Fruit fly (Drosophila melanogaster) whole organism, embryonic: Measurements from ENCODE around the gene CG33098.

Source experiments
- Atf3 ChIP-seq: fragments of 200-800 bp; sonication (Bioruptor generic); optimal IDR thresholded peaks from 3 replicates; lab custom pipeline; 2016; ENCODE audit warnings: missing biosample characterization, missing genetic modification characterization
- Atf6 ChIP-seq: fragments of 200-800 bp; sonication (Bioruptor generic); IDR thresholded peaks from 2 replicates; pipeline ENCODE4 v1.3.6; 2022; ENCODE audit warnings: missing biosample characterization, missing genetic modification characterization
- Blimp-1 ChIP-seq: fragments of 200-800 bp; sonication (Bioruptor generic); optimal IDR thresholded peaks from 3 replicates; lab custom pipeline; 2018; ENCODE audit warnings: missing biosample characterization, missing genetic modification characterization, mild to moderate bottlenecking, moderate library complexity, missing genetic modification reagents
- Bteb2 ChIP-seq: fragments of 200-800 bp; sonication (Bioruptor generic); optimal IDR thresholded peaks from 2 replicates; lab custom pipeline; 2016; ENCODE audit warnings: missing biosample characterization, missing genetic modification characterization
- CG12236 ChIP-seq: fragments of 200-800 bp; sonication (Bioruptor generic); optimal IDR thresholded peaks from 2 replicates; lab custom pipeline; 2016; ENCODE audit warnings: missing biosample characterization, missing genetic modification characterization
- CG12942 ChIP-seq: fragments of 200-800 bp; sonication (Bioruptor generic); optimal IDR thresholded peaks from 3 replicates; lab custom pipeline; 2016; ENCODE audit warnings: missing biosample characterization, missing genetic modification characterization
- CG14014 ChIP-seq: fragments of 200-800 bp; sonication (Bioruptor generic); IDR thresholded peaks from 2 replicates; pipeline ENCODE4 v1.3.6; 2022; ENCODE audit warnings: missing biosample characterization, missing genetic modification characterization
- CG16863 ChIP-seq: fragments of 200-800 bp; sonication (Bioruptor generic); optimal IDR thresholded peaks from 3 replicates; lab custom pipeline; 2016; ENCODE audit warnings: missing biosample characterization, missing genetic modification characterization
- CG34224 ChIP-seq: fragments of 200-800 bp; sonication (Bioruptor generic); IDR thresholded peaks from 3 replicates; pipeline ENCODE4 v1.3.6; 2022; ENCODE audit warnings: missing biosample characterization, missing genetic modification characterization; ENCODE audit not compliant: partially characterized antibody
- CG4404 ChIP-seq: fragments of 200-800 bp; sonication (Bioruptor generic); IDR thresholded peaks from 2 replicates; pipeline ENCODE4 v1.3.6; 2022; ENCODE audit warnings: missing biosample characterization, missing genetic modification characterization
- CG6654 ChIP-seq: fragments of 200-800 bp; sonication (Bioruptor generic); optimal IDR thresholded peaks from 2 replicates; lab custom pipeline; 2017; ENCODE audit warnings: missing biosample characterization, mild to moderate bottlenecking, missing genetic modification characterization
- CG6765 ChIP-seq: fragments of 200-800 bp; sonication (Bioruptor generic); optimal IDR thresholded peaks from 3 replicates; lab custom pipeline; 2017; ENCODE audit warnings: missing biosample characterization, mild to moderate bottlenecking, missing genetic modification characterization
- Camta ChIP-seq: fragments of 200-800 bp; sonication (Bioruptor generic); optimal IDR thresholded peaks from 2 replicates; lab custom pipeline; 2016; ENCODE audit warnings: missing biosample characterization, missing genetic modification characterization
- D ChIP-seq, 2 experiments: fragments of 200-800 bp in 1 of 2; fragments of >200 bp in 1 of 2; sonication (Bioruptor generic) in 1 of 2; optimal IDR thresholded peaks; 2 replicates in 1 of 2; 3 replicates in 1 of 2; lab custom pipeline; 2017; ENCODE audit warnings: mild to moderate bottlenecking in 1 of 2, missing biosample characterization in 1 of 2, missing genetic modification characterization in 1 of 2, missing genetic modification reagents in 1 of 2
- D19A ChIP-seq: fragments of 200-800 bp; optimal IDR thresholded peaks from 3 replicates; lab custom pipeline; 2019; ENCODE audit warnings: missing biosample characterization, mild to moderate bottlenecking, missing genetic modification characterization, moderate library complexity
- Doc2 ChIP-seq: fragments of 200-800 bp; sonication (Bioruptor generic); IDR thresholded peaks from 2 replicates; pipeline ENCODE4 v1.3.6; 2022; ENCODE audit warnings: missing biosample characterization, missing genetic modification characterization
- Dref ChIP-seq: fragments of 200-800 bp; sonication (Bioruptor generic); IDR thresholded peaks from 2 replicates; pipeline ENCODE4 v1.3.6; 2022; ENCODE audit warnings: missing biosample characterization, missing genetic modification characterization
- HLH4C ChIP-seq: fragments of 200-800 bp; sonication (Bioruptor generic); IDR thresholded peaks from 3 replicates; pipeline ENCODE4 v1.3.6; 2022; ENCODE audit warnings: missing biosample characterization, missing genetic modification characterization; ENCODE audit not compliant: partially characterized antibody
- Hmx ChIP-seq: fragments of 200-800 bp; sonication (Bioruptor generic); optimal IDR thresholded peaks from 2 replicates; lab custom pipeline; 2016; ENCODE audit warnings: missing biosample characterization, missing genetic modification characterization
- MTF-1 ChIP-seq: fragments of 200-800 bp; sonication (Bioruptor generic); optimal IDR thresholded peaks from 2 replicates; lab custom pipeline; 2018; ENCODE audit warnings: missing biosample characterization, mild to moderate bottlenecking, missing genetic modification characterization, borderline replicate concordance
- Oli ChIP-seq: fragments of 200-800 bp; sonication (Bioruptor generic); optimal IDR thresholded peaks from 2 replicates; lab custom pipeline; 2018; ENCODE audit warnings: missing biosample characterization, mild to moderate bottlenecking, missing genetic modification characterization, moderate library complexity
- Rx ChIP-seq: fragments of 200-800 bp; sonication (Bioruptor generic); IDR thresholded peaks from 2 replicates; pipeline ENCODE4 v1.3.6; 2022; ENCODE audit warnings: missing biosample characterization, missing genetic modification characterization
- YL-1 ChIP-seq: fragments of 200-800 bp; sonication (Bioruptor generic); optimal IDR thresholded peaks from 3 replicates; lab custom pipeline; 2017; ENCODE audit warnings: missing biosample characterization, mild to moderate bottlenecking, missing genetic modification characterization
- ab ChIP-seq: fragments of 200-800 bp; sonication (Bioruptor generic); optimal IDR thresholded peaks from 2 replicates; lab custom pipeline; 2016; ENCODE audit warnings: missing biosample characterization, missing genetic modification characterization
- abd-A ChIP-seq: fragments of 200-800 bp; sonication (Bioruptor generic); optimal IDR thresholded peaks from 3 replicates; lab custom pipeline; 2019; ENCODE audit warnings: missing biosample characterization, mild to moderate bottlenecking, missing genetic modification characterization, moderate library complexity
- btn ChIP-seq: fragments of 200-800 bp; sonication (Bioruptor generic); optimal IDR thresholded peaks from 2 replicates; lab custom pipeline; 2016; ENCODE audit warnings: missing biosample characterization, missing genetic modification characterization
- chm ChIP-seq: fragments of 200-800 bp; sonication (Bioruptor generic); IDR thresholded peaks from 2 replicates; pipeline ENCODE4 v1.3.6; 2022; ENCODE audit warnings: missing biosample characterization, missing genetic modification characterization
- dm ChIP-seq: fragments of 200-800 bp; sonication (Bioruptor generic); optimal IDR thresholded peaks from 3 replicates; lab custom pipeline; 2016; ENCODE audit warnings: missing biosample characterization, missing genetic modification characterization
- dmrt11E ChIP-seq: fragments of 200-800 bp; sonication (Bioruptor generic); optimal IDR thresholded peaks from 3 replicates; lab custom pipeline; 2018; ENCODE audit warnings: missing biosample characterization, mild to moderate bottlenecking, missing genetic modification characterization, moderate library complexity
- dpn ChIP-seq, 2 experiments: fragments of 200-800 bp; sonication (Bioruptor generic); optimal IDR thresholded peaks; 3 replicates each; lab custom pipeline; 2016; ENCODE audit warnings: missing biosample characterization in 2 of 2, missing genetic modification characterization in 2 of 2
- dysf ChIP-seq: fragments of 200-800 bp; sonication (Bioruptor generic); IDR thresholded peaks from 3 replicates; pipeline ENCODE4 v1.3.6; 2022; ENCODE audit warnings: missing biosample characterization, missing genetic modification characterization
- en ChIP-seq: fragments of 200-800 bp; sonication (Bioruptor generic); optimal IDR thresholded peaks from 2 replicates; lab custom pipeline; 2016; ENCODE audit warnings: missing biosample characterization, missing genetic modification characterization
- fd102C ChIP-seq: fragments of 200-800 bp; sonication (Bioruptor generic); optimal IDR thresholded peaks from 2 replicates; lab custom pipeline; 2018; ENCODE audit warnings: missing biosample characterization, mild to moderate bottlenecking, missing genetic modification characterization, moderate library complexity
- gcm ChIP-seq: fragments of 200-800 bp; sonication (Bioruptor generic); optimal IDR thresholded peaks from 2 replicates; lab custom pipeline; 2019; ENCODE audit warnings: missing biosample characterization, mild to moderate bottlenecking, missing genetic modification characterization, moderate library complexity
- gem ChIP-seq: fragments of 200-800 bp; sonication (Bioruptor generic); optimal IDR thresholded peaks from 2 replicates; lab custom pipeline; 2019; ENCODE audit warnings: missing biosample characterization, mild to moderate bottlenecking, missing genetic modification characterization, moderate library complexity
- grau ChIP-seq: fragments of 200-800 bp; optimal IDR thresholded peaks from 3 replicates; lab custom pipeline; 2019; ENCODE audit warnings: missing biosample characterization, mild to moderate bottlenecking, missing genetic modification characterization, moderate library complexity
- h ChIP-seq: fragments of >200 bp; optimal IDR thresholded peaks from 2 replicates; lab custom pipeline; 2017
- her ChIP-seq: fragments of 200-800 bp; sonication (Bioruptor generic); optimal IDR thresholded peaks from 2 replicates; lab custom pipeline; 2016; ENCODE audit warnings: missing biosample characterization, missing genetic modification characterization
- ken ChIP-seq: fragments of 200-800 bp; sonication (Bioruptor generic); IDR thresholded peaks from 3 replicates; pipeline ENCODE4 v1.3.6; 2022; ENCODE audit warnings: missing biosample characterization, missing genetic modification characterization
- lmd ChIP-seq: fragments of 200-800 bp; sonication (Bioruptor generic); IDR thresholded peaks from 2 replicates; pipeline ENCODE4 v1.3.6; 2022; ENCODE audit warnings: missing biosample characterization, missing genetic modification characterization
- nau ChIP-seq: fragments of 200-800 bp; sonication (Bioruptor generic); optimal IDR thresholded peaks from 3 replicates; lab custom pipeline; 2017; ENCODE audit warnings: missing biosample characterization, mild to moderate bottlenecking, missing genetic modification characterization, missing genetic modification reagents
- nmo ChIP-seq: fragments of 200-800 bp; sonication (Bioruptor generic); optimal IDR thresholded peaks from 2 replicates; lab custom pipeline; 2018; ENCODE audit warnings: missing biosample characterization, mild to moderate bottlenecking, missing genetic modification characterization, moderate library complexity
- nom ChIP-seq: fragments of 200-800 bp; sonication (Bioruptor generic); optimal IDR thresholded peaks from 2 replicates; lab custom pipeline; 2017; ENCODE audit warnings: missing biosample characterization, missing genetic modification characterization, mild to moderate bottlenecking, moderate library complexity, missing genetic modification reagents
- odd ChIP-seq: fragments of 200-800 bp; sonication (Bioruptor generic); optimal IDR thresholded peaks from 2 replicates; lab custom pipeline; 2017; ENCODE audit warnings: missing biosample characterization, mild to moderate bottlenecking, missing genetic modification characterization
- peb ChIP-seq: fragments of 200-800 bp; sonication (Bioruptor generic); IDR thresholded peaks from 2 replicates; pipeline ENCODE4 v1.3.6; 2022; ENCODE audit warnings: missing biosample characterization, missing genetic modification characterization
- sd ChIP-seq: fragments of 200-800 bp; sonication (Bioruptor generic); optimal IDR thresholded peaks from 3 replicates; lab custom pipeline; 2018; ENCODE audit warnings: missing biosample characterization, mild to moderate bottlenecking, missing genetic modification characterization, moderate library complexity
- seq ChIP-seq: fragments of 200-800 bp; sonication (Bioruptor generic); IDR thresholded peaks from 2 replicates; pipeline ENCODE4 v1.3.6; 2022; ENCODE audit warnings: missing biosample characterization, missing genetic modification characterization
- slbo ChIP-seq: fragments of 200-800 bp; sonication (Bioruptor generic); IDR thresholded peaks from 2 replicates; pipeline ENCODE4 v1.3.6; 2022; ENCODE audit warnings: missing biosample characterization, missing genetic modification characterization
- ttk ChIP-seq: fragments of 200-800 bp; sonication (Bioruptor generic); IDR thresholded peaks from 2 replicates; pipeline ENCODE4 v2.1.2; 2022; ENCODE audit warnings: missing biosample characterization, missing genetic modification characterization
- vfl ChIP-seq: fragments of 200-800 bp; sonication (Bioruptor generic); optimal IDR thresholded peaks from 2 replicates; lab custom pipeline; 2016; ENCODE audit warnings: missing biosample characterization, missing genetic modification characterization
- vnd ChIP-seq: fragments of 200-800 bp; sonication (Bioruptor generic); IDR thresholded peaks from 3 replicates; pipeline ENCODE4 v1.3.6; 2022; ENCODE audit warnings: missing biosample characterization, missing genetic modification characterization; ENCODE audit not compliant: partially characterized antibody

CG33098 gene

DNA sequence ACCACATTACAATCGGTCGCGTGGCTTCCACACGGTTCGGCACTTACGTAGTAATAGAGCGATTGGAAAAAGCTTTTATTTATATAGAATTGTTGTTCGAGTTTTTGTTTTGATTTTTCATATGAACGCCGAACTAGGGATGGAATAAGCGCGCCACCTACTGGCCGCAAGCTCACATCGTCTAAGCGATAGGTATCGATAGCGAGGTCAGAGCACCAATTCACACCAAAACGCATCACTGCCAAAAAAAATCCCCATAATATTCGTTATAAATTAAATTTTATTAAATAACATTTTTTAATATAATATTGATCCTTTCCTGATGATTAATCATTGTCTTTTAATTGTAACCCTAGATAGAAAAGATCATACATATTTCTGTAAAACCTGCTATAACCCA is 36.5 kb upstream of the CG33098 start, which contains the start of gene CG10038 (continued):
- TF ChIP-seq gem (tag; lab: Kevin White, UChicago) = no peak
- TF ChIP-seq CG34224 (GFP tag; lab: Robert Waterston, UW) = peak; percentile 92
- peak; percentile 45 for TF ChIP-seq YL-1 (GFP tag; lab: Kevin White, UChicago)
- no peak for TF ChIP-seq D (optimal IDR thresholded peaks at IDR 0.05; lab: Kevin White, UChicago)
- TF ChIP-seq D (GFP tag; optimal IDR thresholded peaks at IDR 0.05; lab: Kevin White, UChicago) = no peak
- TF ChIP-seq dpn (GFP tag; optimal IDR thresholded peaks at IDR 0.05; lab: Kevin White, UChicago) = peak; percentile 29 to 58
- no peak for TF ChIP-seq Doc2
- no peak for TF ChIP-seq h (lab: Kevin White, UChicago)
- no peak for TF ChIP-seq CG6765 (GFP tag; lab: Kevin White, UChicago)
- no peak for TF ChIP-seq MTF-1 (GFP tag; lab: Kevin White, UChicago)
- no peak for TF ChIP-seq nom (GFP tag; lab: Kevin White, UChicago)
- TF ChIP-seq ken (GFP tag; lab: Robert Waterston, UW) = no peak
- TF ChIP-seq abd-A (tag; lab: Kevin White, UChicago) = no peak
- no peak for TF ChIP-seq peb
- no peak for TF ChIP-seq Rx (GFP tag; lab: Robert Waterston, UW)
- TF ChIP-seq ttk (GFP tag; lab: Robert Waterston, UW) = no peak
- TF ChIP-seq dmrt11E (tag; lab: Kevin White, UChicago) = no peak
- peak; percentile 21 for TF ChIP-seq CG12942 (GFP tag; lab: Kevin White, UChicago)
- no peak for TF ChIP-seq gcm
- TF ChIP-seq Bteb2 (GFP tag; lab: Kevin White, UChicago) = no peak
- TF ChIP-seq Camta (GFP tag; lab: Kevin White, UChicago) = no peak
- TF ChIP-seq D19A (tag; lab: Kevin White, UChicago) = peak; percentile 45
- no peak for TF ChIP-seq CG6654 (GFP tag; lab: Kevin White, UChicago)
- TF ChIP-seq odd (GFP tag; lab: Kevin White, UChicago) = no peak
- peak; percentile 54 for TF ChIP-seq grau (tag; lab: Kevin White, UChicago)
- no peak; the same call in 1 of the 2 replicates for TF ChIP-seq Atf6 (GFP tag; lab: Robert Waterston, UW)
- TF ChIP-seq Blimp-1 (GFP tag; lab: Kevin White, UChicago) = no peak
- TF ChIP-seq seq (GFP tag; lab: Robert Waterston, UW) = no peak
- no peak for TF ChIP-seq CG14014 (GFP tag; lab: Robert Waterston, UW)
- peak; percentile 88 for TF ChIP-seq Dref
- no peak for TF ChIP-seq btn (GFP tag; lab: Kevin White, UChicago)
- no peak for TF ChIP-seq CG12236 (GFP tag; lab: Kevin White, UChicago)
- TF ChIP-seq lmd (GFP tag; lab: Robert Waterston, UW) = no peak
- no peak for TF ChIP-seq ab (GFP tag; lab: Kevin White, UChicago)
- no peak for TF ChIP-seq Oli (tag; lab: Kevin White, UChicago)
- TF ChIP-seq chm (GFP tag; lab: Robert Waterston, UW) = no peak
- no peak for TF ChIP-seq her (GFP tag; lab: Kevin White, UChicago)
- TF ChIP-seq Hmx (GFP tag; lab: Kevin White, UChicago) = no peak
- no peak for TF ChIP-seq en (GFP tag; lab: Kevin White, UChicago)
- peak; percentile 69 for TF ChIP-seq nmo
- peak; percentile 67; the same call in 1 of the 2 replicates for TF ChIP-seq slbo (GFP tag; lab: Robert Waterston, UW)
- TF ChIP-seq dysf = 0 out of 3 replicates have a peak, but pooled peaks have one; percentile 37
- TF ChIP-seq Atf3 (GFP tag; lab: Kevin White, UChicago) = no peak
- TF ChIP-seq nau (GFP tag; lab: Kevin White, UChicago) = no peak
- TF ChIP-seq vfl (GFP tag; lab: Kevin White, UChicago) = no peak
- no peak for TF ChIP-seq fd102C (GFP tag; lab: Kevin White, UChicago)
- TF ChIP-seq HLH4C (GFP tag; lab: Robert Waterston, UW) = peak; percentile 91
- no peak for TF ChIP-seq sd
- peak; percentile 92 for TF ChIP-seq vnd (GFP tag; lab: Robert Waterston, UW)
- TF ChIP-seq dm (GFP tag; lab: Kevin White, UChicago) = no peak
- no peak for TF ChIP-seq CG4404 (GFP tag; lab: Robert Waterston, UW)
- no peak for TF ChIP-seq CG16863 (GFP tag; lab: Kevin White, UChicago)
